Worm (Caenorhabditis elegans) whole organism, early embryonic: ENCODE data around the gene F39C12.1.

Experiments used
- F13C5.2 ChIP-seq: sonication (generic microtip); optimal IDR thresholded peaks from 2 replicates; lab custom pipeline; 2017; ENCODE audit warnings: mild to moderate bottlenecking, missing genetic modification characterization, inconsistent platforms, missing compliant biosample characterization
- aly-1 ChIP-seq: sonication (generic microtip); optimal IDR thresholded peaks from 2 replicates; lab custom pipeline; 2016; ENCODE audit warnings: missing genetic modification characterization, missing compliant biosample characterization
- ama-1 ChIP-seq: fragments of 150-350 bp; optimal IDR thresholded peaks from 2 replicates; lab custom pipeline; 2014
- ceh-13 ChIP-seq: fragments of 200-800 bp; sonication (Bioruptor generic); optimal IDR thresholded peaks from 2 replicates; lab custom pipeline; 2018; ENCODE audit warnings: mild to moderate bottlenecking, missing genetic modification characterization, missing compliant biosample characterization
- ets-7 ChIP-seq: sonication (generic microtip); optimal IDR thresholded peaks from 2 replicates; lab custom pipeline; 2016; ENCODE audit warnings: missing genotype, missing genetic modification characterization, missing compliant biosample characterization
- hmbx-1 ChIP-seq: sonication (generic microtip); optimal IDR thresholded peaks from 2 replicates; lab custom pipeline; 2016; ENCODE audit warnings: mild to moderate bottlenecking, missing genetic modification characterization, missing compliant biosample characterization
- hmg-4 ChIP-seq: fragments of 200-800 bp; sonication (Bioruptor generic); optimal IDR thresholded peaks from 2 replicates; lab custom pipeline; 2018; ENCODE audit warnings: mild to moderate bottlenecking, missing genetic modification characterization, missing compliant biosample characterization
- scrt-1 ChIP-seq: fragments of 200-800 bp; sonication (Bioruptor generic); IDR thresholded peaks from 2 replicates; pipeline ENCODE4 v1.3.6; 2022; ENCODE audit warnings: missing genetic modification characterization, missing compliant biosample characterization
- sea-1 ChIP-seq: fragments of 200-800 bp; sonication (Bioruptor generic); conservative IDR thresholded peaks from 2 replicates; pipeline ENCODE4 v1.3.6; 2022; ENCODE audit warnings: missing genetic modification characterization, missing compliant biosample characterization
- tbx-37 ChIP-seq: fragments of 200-800 bp; sonication (Bioruptor generic); conservative IDR thresholded peaks from 2 replicates; pipeline ENCODE4 v1.3.6; 2022; ENCODE audit warnings: missing genetic modification reagents, missing genetic modification characterization, missing compliant biosample characterization

- TF ChIP-seq ama-1 (lab: Kevin White, UChicago) (no peak), aly-1 (no peak), hmg-4 (no peak), scrt-1 (no peak), tbx-37 (no peak), ceh-13 (no peak), sea-1 (GFP tag; lab: Robert Waterston, UW) (no peak), F13C5.2 (tag; lab: Kevin White, UChicago) (no peak), ets-7 (no peak), hmbx-1 (tag; lab: Kevin White, UChicago) (no peak)
These were observed 52.8 kb downstream of the F39C12.1 start, which contains the start of gene mig-13 for ce11 chrX:4800078-4800621.
